Fruit fly (Drosophila melanogaster): ENCODE results near the gene CG13038.

- no peak for TF ChIP-seq Eip78C (GFP tag)
- no peak for TF ChIP-seq CG11902 (GFP tag; optimal IDR thresholded peaks at IDR 0.05)
- no peak for TF ChIP-seq Ets96B (tag; optimal IDR thresholded peaks at IDR 0.05)
- no peak for TF ChIP-seq CG10669 (GFP tag; optimal IDR thresholded peaks at IDR 0.05)
- TF ChIP-seq Blimp-1 (GFP tag; optimal IDR thresholded peaks at IDR 0.05): no peak
- TF ChIP-seq CG15336 (GFP tag; IDR thresholded peaks at IDR 0.05): no peak
- no peak for TF ChIP-seq net (GFP tag; optimal IDR thresholded peaks at IDR 0.05)
- no peak for TF ChIP-seq CG6792 (GFP tag; optimal IDR thresholded peaks at IDR 0.05)
Measured at dm6 chr3L:16291678-16292077, 36.0 kb downstream of the CG13038 start.

Measured in whole organism, prepupa.